Worm (Caenorhabditis elegans) whole organism, L2 larva: ENCODE measurements around the gene T05A8.7.

ENCODE experiments used
- C34F6.9 ChIP-seq: fragments of 150-350 bp; optimal IDR thresholded peaks from 2 replicates; lab custom pipeline; 2014; ENCODE audit warnings: missing biosample characterization, missing genetic modification characterization
- F13H6.1 ChIP-seq: sonication (generic microtip); optimal IDR thresholded peaks from 2 replicates; lab custom pipeline; 2016; ENCODE audit warnings: missing genetic modification characterization, missing compliant biosample characterization
- R02D3.7 ChIP-seq: fragments of 150-350 bp; optimal IDR thresholded peaks from 2 replicates; lab custom pipeline; 2014; ENCODE audit warnings: missing biosample characterization, missing genetic modification characterization
- Y55F3AM.14 ChIP-seq: fragments of 200-800 bp; sonication (Bioruptor generic); optimal IDR thresholded peaks from 2 replicates; lab custom pipeline; 2018; ENCODE audit warnings: mild to moderate bottlenecking, missing genetic modification characterization, missing compliant biosample characterization
- ZK546.5 ChIP-seq: sonication (generic microtip); optimal IDR thresholded peaks from 2 replicates; lab custom pipeline; 2017; ENCODE audit warnings: missing biosample characterization, missing genetic modification characterization
- alr-1 ChIP-seq: fragments of 150-350 bp; optimal IDR thresholded peaks from 2 replicates; lab custom pipeline; 2014; ENCODE audit warnings: missing biosample characterization, missing genetic modification characterization
- aly-2 ChIP-seq: fragments of 150-350 bp; optimal IDR thresholded peaks from 2 replicates; lab custom pipeline; 2014; ENCODE audit warnings: missing biosample characterization, missing genetic modification characterization
- ama-1 ChIP-seq: fragments of 150-350 bp; optimal IDR thresholded peaks from 2 replicates; lab custom pipeline; 2018; ENCODE audit warnings: inconsistent platforms
- blmp-1 ChIP-seq: sonication (generic microtip); optimal IDR thresholded peaks from 2 replicates; lab custom pipeline; 2017; ENCODE audit warnings: missing genetic modification characterization, mild to moderate bottlenecking, missing compliant biosample characterization, antibody characterized with exemption, moderate library complexity; ENCODE audit not compliant: insufficient read depth
- ceh-16 ChIP-seq: fragments of 150-350 bp; optimal IDR thresholded peaks from 2 replicates; lab custom pipeline; 2014; ENCODE audit warnings: missing biosample characterization, missing genetic modification characterization
- ceh-82 ChIP-seq: fragments of 150-350 bp; optimal IDR thresholded peaks from 2 replicates; lab custom pipeline; 2014; ENCODE audit warnings: missing biosample characterization, missing genetic modification characterization
- dmd-4 ChIP-seq: sonication (generic microtip); optimal IDR thresholded peaks from 2 replicates; lab custom pipeline; 2017; ENCODE audit warnings: missing biosample characterization, missing genetic modification characterization
- egl-27 ChIP-seq: sonication (generic microtip); optimal IDR thresholded peaks from 3 replicates; lab custom pipeline; 2017; ENCODE audit warnings: missing biosample characterization, missing genetic modification reagents, missing genetic modification characterization
- elt-1 ChIP-seq: fragments of 150-350 bp; optimal IDR thresholded peaks from 2 replicates; lab custom pipeline; 2014; ENCODE audit warnings: missing biosample characterization, missing genetic modification characterization
- elt-3 ChIP-seq: sonication (generic microtip); optimal IDR thresholded peaks from 2 replicates; lab custom pipeline; 2017; ENCODE audit warnings: missing biosample characterization, missing genetic modification characterization
- fos-1 ChIP-seq: fragments of 150-350 bp; optimal IDR thresholded peaks from 2 replicates; lab custom pipeline; 2014; ENCODE audit warnings: missing biosample characterization, missing genetic modification characterization
- gmeb-1 ChIP-seq: fragments of 150-350 bp; optimal IDR thresholded peaks from 2 replicates; lab custom pipeline; 2014; ENCODE audit warnings: missing biosample characterization, missing genetic modification characterization
- lin-11 ChIP-seq: fragments of 150-350 bp; sonication (generic microtip); optimal IDR thresholded peaks from 2 replicates; lab custom pipeline; 2014; ENCODE audit warnings: missing biosample characterization, missing genetic modification characterization, inconsistent platforms, mixed read lengths
- lin-13 ChIP-seq: fragments of 150-350 bp; optimal IDR thresholded peaks from 2 replicates; lab custom pipeline; 2014; ENCODE audit warnings: missing biosample characterization, missing genetic modification reagents, missing genetic modification characterization
- lin-39 ChIP-seq: fragments of 150-350 bp; optimal IDR thresholded peaks from 2 replicates; lab custom pipeline; 2014; ENCODE audit warnings: missing biosample characterization, missing genetic modification reagents, missing genetic modification characterization
- lsy-2 ChIP-seq, 2 experiments: fragments of 150-350 bp in 1 of 2; sonication (generic microtip) in 1 of 2; optimal IDR thresholded peaks; 2 replicates each; lab custom pipeline; 2014 to 2017; ENCODE audit warnings: missing biosample characterization in 2 of 2, missing genetic modification characterization in 2 of 2
- mab-5 ChIP-seq: fragments of 150-350 bp; optimal IDR thresholded peaks from 2 replicates; lab custom pipeline; 2014; ENCODE audit warnings: missing biosample characterization, missing genetic modification characterization
- mbf-1 ChIP-seq: sonication (generic microtip); optimal IDR thresholded peaks from 2 replicates; lab custom pipeline; 2017; ENCODE audit warnings: missing biosample characterization, missing genetic modification characterization
- mdl-1 ChIP-seq, 2 experiments: fragments of 150-350 bp in 1 of 2; sonication (generic microtip) in 1 of 2; optimal IDR thresholded peaks; 2 replicates each; lab custom pipeline; 2017; ENCODE audit warnings: missing biosample characterization in 2 of 2, missing genetic modification characterization in 2 of 2
- nhr-10 ChIP-seq: sonication (generic microtip); optimal IDR thresholded peaks from 2 replicates; lab custom pipeline; 2017; ENCODE audit warnings: missing biosample characterization, missing genetic modification characterization
- nhr-12 ChIP-seq: fragments of 150-350 bp; optimal IDR thresholded peaks from 2 replicates; lab custom pipeline; 2014; ENCODE audit warnings: missing biosample characterization, missing genetic modification characterization
- nhr-129 ChIP-seq: fragments of 150-350 bp; optimal IDR thresholded peaks from 2 replicates; lab custom pipeline; 2014; ENCODE audit warnings: missing biosample characterization, missing genetic modification characterization
- nhr-21 ChIP-seq: fragments of 150-350 bp; optimal IDR thresholded peaks from 2 replicates; lab custom pipeline; 2014; ENCODE audit warnings: missing biosample characterization, missing genetic modification characterization
- nhr-237 ChIP-seq: fragments of 150-350 bp; optimal IDR thresholded peaks from 2 replicates; lab custom pipeline; 2014; ENCODE audit warnings: missing biosample characterization, missing genetic modification characterization
- nhr-25 ChIP-seq: fragments of 150-350 bp; sonication (generic microtip); optimal IDR thresholded peaks from 3 replicates; lab custom pipeline; 2014; ENCODE audit warnings: missing biosample characterization, missing genetic modification characterization
- nhr-6 ChIP-seq: fragments of 150-350 bp; optimal IDR thresholded peaks from 2 replicates; lab custom pipeline; 2014; ENCODE audit warnings: missing biosample characterization, missing genetic modification characterization
- nhr-77 ChIP-seq: fragments of 150-350 bp; optimal IDR thresholded peaks from 2 replicates; lab custom pipeline; 2014; ENCODE audit warnings: missing biosample characterization, missing genetic modification characterization
- skn-1 ChIP-seq: sonication (generic microtip); optimal IDR thresholded peaks from 2 replicates; lab custom pipeline; 2017; ENCODE audit warnings: missing biosample characterization, missing genetic modification characterization
- sma-3 ChIP-seq: sonication (generic microtip); optimal IDR thresholded peaks from 2 replicates; lab custom pipeline; 2016; ENCODE audit warnings: missing genetic modification reagents, missing genetic modification characterization, missing compliant biosample characterization
- sma-9 ChIP-seq, 2 experiments: fragments of 150-350 bp in 1 of 2; sonication (generic microtip) in 1 of 2; optimal IDR thresholded peaks; 2 replicates each; lab custom pipeline; 2014 to 2016; ENCODE audit warnings: missing genetic modification characterization in 2 of 2, mild to moderate bottlenecking in 1 of 2, missing biosample characterization in 1 of 2, missing compliant biosample characterization in 1 of 2, missing genetic modification reagents in 1 of 2, moderate library complexity in 1 of 2
- snpc-4 ChIP-seq: fragments of 150-350 bp; optimal IDR thresholded peaks from 2 replicates; lab custom pipeline; 2014; ENCODE audit warnings: missing biosample characterization, missing genetic modification characterization
- unc-55 ChIP-seq: fragments of 150-350 bp; sonication (generic microtip); optimal IDR thresholded peaks from 3 replicates; lab custom pipeline; 2014; ENCODE audit warnings: missing biosample characterization, missing genetic modification reagents, missing genetic modification characterization
- unc-62 ChIP-seq: fragments of 150-350 bp; optimal IDR thresholded peaks from 2 replicates; lab custom pipeline; 2014; ENCODE audit warnings: missing biosample characterization, missing genetic modification reagents, missing genetic modification characterization
- zag-1 ChIP-seq: fragments of 150-350 bp; optimal IDR thresholded peaks from 2 replicates; lab custom pipeline; 2014; ENCODE audit warnings: missing biosample characterization, missing genetic modification characterization
- ztf-1 ChIP-seq: fragments of 200-800 bp; sonication (Bioruptor generic); conservative IDR thresholded peaks from 2 replicates; pipeline ENCODE4 v1.3.6; 2022; ENCODE audit warnings: missing genetic modification characterization, missing compliant biosample characterization
- ztf-4 ChIP-seq: fragments of 150-350 bp; optimal IDR thresholded peaks from 2 replicates; lab custom pipeline; 2014; ENCODE audit warnings: missing biosample characterization, missing genetic modification characterization

Gene T05A8.7

DNA sequence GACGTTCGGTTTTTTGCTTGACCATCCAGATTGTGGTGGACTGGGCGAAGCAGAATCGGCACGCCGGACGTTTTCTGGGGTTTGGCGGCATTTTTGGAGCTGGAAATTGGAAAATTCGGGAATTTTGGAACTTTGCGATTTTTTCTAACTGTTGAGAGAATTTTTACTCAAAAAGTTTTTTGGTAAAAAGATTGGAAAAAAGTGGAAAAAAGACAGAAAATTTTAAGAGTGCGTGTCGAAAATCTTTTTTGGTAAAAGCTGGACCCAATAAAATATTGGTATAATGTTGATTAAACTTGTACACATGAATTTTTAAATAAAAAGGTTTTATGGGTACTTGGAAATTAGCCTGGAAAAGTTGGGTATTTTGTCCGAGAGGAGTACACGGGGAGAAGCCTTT is at the start of gene T05A8.7:
Gene T05A8.7, minus strand, starts transcription at position 101 of the 400 bp plus-strand sequence.
- no peak for TF ChIP-seq unc-62 (GFP tag; lab: Kevin White, UChicago)
- TF ChIP-seq alr-1 (tag; lab: Kevin White, UChicago) = no peak
- TF ChIP-seq lin-39 (tag; lab: Kevin White, UChicago) = no peak
- TF ChIP-seq F13H6.1 (tag; lab: Kevin White, UChicago) = no peak
- TF ChIP-seq C34F6.9 (tag; lab: Kevin White, UChicago) = no peak
- TF ChIP-seq nhr-10 (tag; lab: Kevin White, UChicago) = no peak
- no peak for TF ChIP-seq snpc-4 (tag; lab: Kevin White, UChicago)
- TF ChIP-seq nhr-6 (tag; lab: Kevin White, UChicago) = no peak
- TF ChIP-seq nhr-25 (tag; lab: Kevin White, UChicago) = no peak
- no peak for TF ChIP-seq zag-1 (tag; lab: Kevin White, UChicago)
- no peak for TF ChIP-seq elt-3 (tag; lab: Kevin White, UChicago)
- no peak for TF ChIP-seq gmeb-1 (tag; lab: Kevin White, UChicago)
- no peak for TF ChIP-seq ztf-4 (tag; lab: Kevin White, UChicago)
- no peak for TF ChIP-seq lsy-2 (tag; optimal IDR thresholded peaks at IDR 0.05; lab: Kevin White, UChicago)
- no peak for TF ChIP-seq R02D3.7 (tag; lab: Kevin White, UChicago)
- no peak for TF ChIP-seq egl-27 (tag; lab: Kevin White, UChicago)

ce11 chrII:2791693-2792092 is 49.5 kb upstream of the T05A8.7 start:
- no peak for TF ChIP-seq skn-1 (tag; lab: Kevin White, UChicago)
- TF ChIP-seq sma-9 (GFP tag; optimal IDR thresholded peaks at IDR 0.05; lab: Kevin White, UChicago) = no peak
- no peak for TF ChIP-seq sma-9 (tag; optimal IDR thresholded peaks at IDR 0.05; lab: Kevin White, UChicago)
- TF ChIP-seq lin-11 (tag; lab: Kevin White, UChicago) = no peak
- no peak for TF ChIP-seq gmeb-1 (tag; lab: Kevin White, UChicago)
- no peak for TF ChIP-seq sma-3
- no peak for TF ChIP-seq C34F6.9 (tag; lab: Kevin White, UChicago)
- TF ChIP-seq nhr-6 (tag; lab: Kevin White, UChicago) = no peak
- no peak for TF ChIP-seq lin-13 (GFP tag; lab: Kevin White, UChicago)
- TF ChIP-seq nhr-129 = no peak
- no peak for TF ChIP-seq zag-1 (tag; lab: Kevin White, UChicago)
- TF ChIP-seq lsy-2 (tag; optimal IDR thresholded peaks at IDR 0.05; lab: Kevin White, UChicago) = no peak
- TF ChIP-seq nhr-237 (tag; lab: Kevin White, UChicago) = no peak
- no peak for TF ChIP-seq elt-3 (tag; lab: Kevin White, UChicago)
- TF ChIP-seq ztf-1 = no peak
- TF ChIP-seq mdl-1 (tag; optimal IDR thresholded peaks at IDR 0.05; lab: Kevin White, UChicago) = no peak
- no peak for TF ChIP-seq aly-2 (tag; lab: Kevin White, UChicago)
- TF ChIP-seq Y55F3AM.14 (GFP tag; lab: Kevin White, UChicago) = no peak

- TF ChIP-seq nhr-10 (tag; lab: Kevin White, UChicago) (no peak), lin-13 (GFP tag; lab: Kevin White, UChicago) (no peak), F13H6.1 (tag; lab: Kevin White, UChicago) (no peak), Y55F3AM.14 (GFP tag; lab: Kevin White, UChicago) (no peak), elt-3 (tag; lab: Kevin White, UChicago) (no peak), nhr-77 (tag; lab: Kevin White, UChicago) (no peak), ama-1 (lab: Kevin White, UChicago) (no peak), lin-39 (tag; lab: Kevin White, UChicago) (no peak), lsy-2 (tag; optimal IDR thresholded peaks at IDR 0.05; lab: Kevin White, UChicago) (no peak)
Measured at ce11 chrII:2787849-2788248, 45.7 kb upstream of the T05A8.7 start.

- TF ChIP-seq ceh-82 (tag; lab: Kevin White, UChicago) (no peak), ztf-1 (no peak), mab-5 (tag; lab: Kevin White, UChicago) (peak; percentile 7), nhr-21 (tag; lab: Kevin White, UChicago) (no peak), lin-13 (GFP tag; lab: Kevin White, UChicago) (no peak), R02D3.7 (tag; lab: Kevin White, UChicago) (no peak), elt-1 (tag; lab: Kevin White, UChicago) (no peak), egl-27 (tag; lab: Kevin White, UChicago) (no peak), nhr-6 (tag; lab: Kevin White, UChicago) (no peak), unc-62 (GFP tag; lab: Kevin White, UChicago) (no peak), nhr-129 (peak; percentile 41), unc-55 (peak; percentile 57), alr-1 (tag; lab: Kevin White, UChicago) (no peak), gmeb-1 (tag; lab: Kevin White, UChicago) (no peak), nhr-25 (tag; lab: Kevin White, UChicago) (no peak), ZK546.5 (tag; lab: Kevin White, UChicago) (no peak), ceh-16 (tag; lab: Kevin White, UChicago) (no peak), blmp-1 (no peak), lin-11 (tag; lab: Kevin White, UChicago) (peak; percentile 0), ama-1 (lab: Kevin White, UChicago) (no peak), dmd-4 (tag; lab: Kevin White, UChicago) (no peak), sma-9 (GFP tag; optimal IDR thresholded peaks at IDR 0.05; lab: Kevin White, UChicago) (no peak), sma-9 (tag; optimal IDR thresholded peaks at IDR 0.05; lab: Kevin White, UChicago) (no peak), fos-1 (tag; lab: Kevin White, UChicago) (no peak), Y55F3AM.14 (GFP tag; lab: Kevin White, UChicago) (no peak), nhr-237 (tag; lab: Kevin White, UChicago) (no peak), zag-1 (tag; lab: Kevin White, UChicago) (no peak), ztf-4 (tag; lab: Kevin White, UChicago) (no peak), skn-1 (tag; lab: Kevin White, UChicago) (no peak), lsy-2 (tag; optimal IDR thresholded peaks at IDR 0.05; lab: Kevin White, UChicago) (peak; percentile 24 to 60), mdl-1 (tag; optimal IDR thresholded peaks at IDR 0.05; lab: Kevin White, UChicago) (peak in 1 of 2 experiments; percentile 39), mbf-1 (tag; lab: Kevin White, UChicago) (no peak), C34F6.9 (tag; lab: Kevin White, UChicago) (peak; percentile 33), nhr-12 (tag; lab: Kevin White, UChicago) (no peak)
Measured at ce11 chrII:2787031-2787512, 44.9 kb upstream of the T05A8.7 start, which contains the start of the genes F08D12.12 and srpa-72. Gene F08D12.12, minus strand, starts transcription at chrII:2787081. Gene srpa-72, plus strand, starts transcription at chrII:2787481.
